Fruit fly (Drosophila melanogaster): ENCODE results near the gene RpL36.

RpL36 gene

dm6 chrX:623357-623756, 5.9 kb downstream of the RpL36 start, which contains the start of gene CG13369:
TSS of gene CG13369 (plus strand) at chrX:623468.
- TF ChIP-seq CTCF (optimal IDR thresholded peaks at IDR 0.05): no peak
- no peak for TF ChIP-seq CG8478 (optimal IDR thresholded peaks at IDR 0.05)

dm6 chrX:621132-621555, 8.1 kb downstream of the RpL36 start, which contains the start of the genes CG13365 and Vsp37A:
TSS of gene CG13365 (minus strand) at chrX:621215.
TSS of gene Vsp37A (plus strand) at chrX:621530.
- no peak for TF ChIP-seq CG8478 (optimal IDR thresholded peaks at IDR 0.05)
- peak in 1 of 2 experiments; percentile 43 for TF ChIP-seq CTCF (optimal IDR thresholded peaks at IDR 0.05)

- TF ChIP-seq CTCF (optimal IDR thresholded peaks at IDR 0.05) (no peak), CG8478 (optimal IDR thresholded peaks at IDR 0.05) (no peak)
Measured at dm6 chrX:620102-620430, 9.2 kb downstream of the RpL36 start, which contains the start of gene spdi. TSS of gene spdi (minus strand) at chrX:620195.

- TF ChIP-seq CTCF (optimal IDR thresholded peaks at IDR 0.05) (no peak), CG8478 (optimal IDR thresholded peaks at IDR 0.05) (no peak)
Measured at dm6 chrX:619220-620101, 9.8 kb downstream of the RpL36 start.

dm6 chrX:618583-618982, 10.7 kb downstream of the RpL36 start:
- TF ChIP-seq CTCF (optimal IDR thresholded peaks at IDR 0.05) (no peak), CG8478 (optimal IDR thresholded peaks at IDR 0.05) (no peak)

- TF ChIP-seq CTCF (optimal IDR thresholded peaks at IDR 0.05): peak in 1 of 2 experiments; percentile 30
- TF ChIP-seq CG8478 (optimal IDR thresholded peaks at IDR 0.05): no peak
Measured at dm6 chrX:617477-617795, 11.8 kb downstream of the RpL36 start.

- TF ChIP-seq CG8478 (optimal IDR thresholded peaks at IDR 0.05): no peak
- TF ChIP-seq CTCF (optimal IDR thresholded peaks at IDR 0.05): no peak
Measured at dm6 chrX:616761-617476, 12.4 kb downstream of the RpL36 start.

- TF ChIP-seq CTCF (optimal IDR thresholded peaks at IDR 0.05): no peak
- no peak for TF ChIP-seq CG8478 (optimal IDR thresholded peaks at IDR 0.05)
Measured at dm6 chrX:610048-610447, 19.2 kb downstream of the RpL36 start.

- TF ChIP-seq CTCF (optimal IDR thresholded peaks at IDR 0.05) (no peak), CG8478 (optimal IDR thresholded peaks at IDR 0.05) (no peak)
Measured at dm6 chrX:601984-602383, 27.3 kb downstream of the RpL36 start.

- TF ChIP-seq CTCF (optimal IDR thresholded peaks at IDR 0.05) (no peak), CG8478 (optimal IDR thresholded peaks at IDR 0.05) (no peak)
Measured at dm6 chrX:599727-600126, 29.6 kb downstream of the RpL36 start.

- TF ChIP-seq CG8478 (optimal IDR thresholded peaks at IDR 0.05) (no peak), CTCF (optimal IDR thresholded peaks at IDR 0.05) (no peak)
Measured at dm6 chrX:598322-599057, 30.8 kb downstream of the RpL36 start.

dm6 chrX:597057-597456, 32.2 kb downstream of the RpL36 start:
- TF ChIP-seq CTCF (optimal IDR thresholded peaks at IDR 0.05) (no peak), CG8478 (optimal IDR thresholded peaks at IDR 0.05) (no peak)

- no peak for TF ChIP-seq CG8478 (optimal IDR thresholded peaks at IDR 0.05)
- no peak for TF ChIP-seq CTCF (optimal IDR thresholded peaks at IDR 0.05)
Measured at dm6 chrX:592588-593288, 36.5 kb downstream of the RpL36 start.

- TF ChIP-seq CTCF (optimal IDR thresholded peaks at IDR 0.05): no peak
- no peak for TF ChIP-seq CG8478 (optimal IDR thresholded peaks at IDR 0.05)
Measured at dm6 chrX:590479-590878, 38.8 kb downstream of the RpL36 start.

dm6 chrX:588941-589340, 40.3 kb downstream of the RpL36 start:
- TF ChIP-seq CG8478 (optimal IDR thresholded peaks at IDR 0.05): no peak
- no peak for TF ChIP-seq CTCF (optimal IDR thresholded peaks at IDR 0.05)
